Comparison of ENCODE assay signal across 3 fruit fly cellular contexts in genomic region chr3L:13866270-13866669, dm6.
TF ChIP-seq lines count a peak whose summit lies in the region.

No protein-coding gene starts in this region.

- no peak for TF ChIP-seq CTCF in whole organism, embryonic (GFP tag; optimal IDR thresholded peaks at IDR 0.05; lab: Kevin White, UChicago)

TF ChIP-seq in whole organism, adult, 20 proteins besides CTCF, POLR2A, EP300 and RAD21:
- TF ChIP-seq cic (GFP tag; optimal IDR thresholded peaks at IDR 0.05; lab: Kevin White, UChicago) (no peak), kay (GFP tag; lab: Kevin White, UChicago; ENCODE audit: borderline replicate concordance) (peak; percentile 69), CG11617 (GFP tag; optimal IDR thresholded peaks at IDR 0.05; lab: Kevin White, UChicago) (no peak), CG12768 (GFP tag; optimal IDR thresholded peaks at IDR 0.05; lab: Kevin White, UChicago) (no peak), CG14711 (tag; optimal IDR thresholded peaks at IDR 0.05; lab: Kevin White, UChicago) (no peak)

TF ChIP-seq in whole organism, embryonic, 481 proteins besides CTCF, POLR2A, EP300 and RAD21:
- no peak for TF ChIP-seq Bdp1 (GFP tag; optimal IDR thresholded peaks at IDR 0.05; lab: Kevin White, UChicago)
- TF ChIP-seq CG34422 (GFP tag; IDR thresholded peaks at IDR 0.05; lab: Robert Waterston, UW): no peak
- TF ChIP-seq ftz-f1 (GFP tag; optimal IDR thresholded peaks at IDR 0.05; lab: Kevin White, UChicago): peak; percentile 88
- no peak for TF ChIP-seq pita (GFP tag; optimal IDR thresholded peaks at IDR 0.05; lab: Kevin White, UChicago)
- TF ChIP-seq hb (GFP tag; IDR thresholded peaks at IDR 0.05; lab: Robert Waterston, UW; ENCODE audit: partially characterized antibody): no peak
- no peak for TF ChIP-seq Dll (GFP tag; IDR thresholded peaks at IDR 0.05; lab: Robert Waterston, UW; ENCODE audit: partially characterized antibody)
- no peak for TF ChIP-seq chn (GFP tag; optimal IDR thresholded peaks at IDR 0.05; lab: Kevin White, UChicago)
- TF ChIP-seq CG12219 (GFP tag; optimal IDR thresholded peaks at IDR 0.05; lab: Kevin White, UChicago): no peak
- no peak for TF ChIP-seq CG8290 (GFP tag; optimal IDR thresholded peaks at IDR 0.05; lab: Kevin White, UChicago)
- no peak for TF ChIP-seq CG8290 (tag; optimal IDR thresholded peaks at IDR 0.05; lab: Kevin White, UChicago)
- TF ChIP-seq CG33213 (GFP tag; optimal IDR thresholded peaks at IDR 0.05; lab: Kevin White, UChicago): no peak
- peak; percentile 48 for TF ChIP-seq Ets65A (GFP tag; lab: Kevin White, UChicago)
- TF ChIP-seq bbx (GFP tag; IDR thresholded peaks at IDR 0.05; lab: Robert Waterston, UW; ENCODE audit: partially characterized antibody): no peak
- TF ChIP-seq PHDP (tag; optimal IDR thresholded peaks at IDR 0.05; lab: Kevin White, UChicago): no peak
- TF ChIP-seq E2f2 (GFP tag; IDR thresholded peaks at IDR 0.05; lab: Robert Waterston, UW): no peak
- TF ChIP-seq Fer3 (tag; optimal IDR thresholded peaks at IDR 0.05; lab: Kevin White, UChicago): no peak
- TF ChIP-seq sens (GFP tag; lab: Kevin White, UChicago): peak; percentile 55
- TF ChIP-seq lilli (GFP tag; optimal IDR thresholded peaks at IDR 0.05; lab: Kevin White, UChicago): peak; percentile 4
- TF ChIP-seq Six4 (GFP tag; optimal IDR thresholded peaks at IDR 0.05; lab: Kevin White, UChicago): no peak
- no peak for TF ChIP-seq CG1233 (GFP tag; optimal IDR thresholded peaks at IDR 0.05; lab: Kevin White, UChicago)
- no peak for TF ChIP-seq en (GFP tag; optimal IDR thresholded peaks at IDR 0.05; lab: Kevin White, UChicago)
- no peak for TF ChIP-seq ci (GFP tag; IDR thresholded peaks at IDR 0.05; lab: Robert Waterston, UW)
- TF ChIP-seq ERR (GFP tag; optimal IDR thresholded peaks at IDR 0.05; lab: Kevin White, UChicago): peak; percentile 64
- TF ChIP-seq unc-4 (GFP tag; IDR thresholded peaks at IDR 0.05; lab: Robert Waterston, UW; ENCODE audit: partially characterized antibody): no peak
- TF ChIP-seq YL-1 (GFP tag; optimal IDR thresholded peaks at IDR 0.05; lab: Kevin White, UChicago): no peak
- TF ChIP-seq z (GFP tag; IDR thresholded peaks at IDR 0.05; lab: Robert Waterston, UW): no peak
- peak; percentile 5 for TF ChIP-seq cwo (GFP tag; optimal IDR thresholded peaks at IDR 0.05; lab: Kevin White, UChicago)
- no peak for TF ChIP-seq H2.0 (GFP tag; IDR thresholded peaks at IDR 0.05; lab: Robert Waterston, UW)
- 0 out of 2 replicates have a peak, but pooled peaks have one; percentile 16 for TF ChIP-seq Dref (GFP tag; IDR thresholded peaks at IDR 0.05; lab: Robert Waterston, UW)
- no peak for TF ChIP-seq chif (GFP tag; optimal IDR thresholded peaks at IDR 0.05; lab: Kevin White, UChicago)
- no peak for TF ChIP-seq yki (optimal IDR thresholded peaks at IDR 0.05; lab: Kevin White, UChicago)
- TF ChIP-seq CG4854 (GFP tag; optimal IDR thresholded peaks at IDR 0.05; lab: Kevin White, UChicago): no peak
- TF ChIP-seq sna (GFP tag; IDR thresholded peaks at IDR 0.05; lab: Robert Waterston, UW; ENCODE audit: partially characterized antibody): 0 out of 2 replicates have a peak, but pooled peaks have one; percentile 7
- no peak for TF ChIP-seq CG4730 (GFP tag; IDR thresholded peaks at IDR 0.05; lab: Robert Waterston, UW)
TF ChIP-seq in whole organism, embryonic: peak in this region for 8.

TF ChIP-seq in whole organism, prepupa, 60 proteins besides CTCF, POLR2A, EP300 and RAD21:
- TF ChIP-seq CG32006 (GFP tag; optimal IDR thresholded peaks at IDR 0.05; lab: Kevin White, UChicago) (no peak), svp (GFP tag; lab: Kevin White, UChicago) (peak; percentile 77)
